Fruit fly (Drosophila melanogaster): ENCODE results near the gene Drsl1.

The Drsl1 gene

DNA sequence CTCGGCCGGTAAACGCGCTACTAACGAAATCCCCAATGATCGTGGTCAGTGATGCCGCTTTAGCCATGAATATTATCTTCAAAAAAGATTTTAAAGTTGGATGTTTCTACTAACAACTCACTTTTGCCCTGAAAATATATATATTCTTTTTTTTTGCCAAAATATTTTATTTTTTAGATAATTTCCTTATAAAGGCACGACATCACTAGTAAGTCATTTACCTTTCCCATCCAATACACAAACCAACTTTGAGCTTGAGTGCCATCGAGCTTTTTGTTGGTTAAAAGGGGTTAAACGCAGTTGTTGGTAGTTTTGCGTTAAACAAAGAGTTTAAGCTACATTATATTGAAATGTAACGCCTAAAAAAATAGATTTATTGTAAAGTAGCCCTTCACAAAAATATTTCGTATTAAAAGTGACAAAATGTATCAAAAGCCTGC lies 32.5 kb downstream of the Drsl1 start, which contains the start of gene CG14968:
Gene CG14968 (minus strand): TSS at position 26 of the 440 bp plus-strand sequence.
- TF ChIP-seq CG11617 (GFP tag; optimal IDR thresholded peaks at IDR 0.05) (peak; percentile 89), Clk (GFP tag; optimal IDR thresholded peaks at IDR 0.05) (peak; percentile 86), cic (GFP tag; optimal IDR thresholded peaks at IDR 0.05) (peak; percentile 40), CG12768 (GFP tag; optimal IDR thresholded peaks at IDR 0.05) (peak; percentile 92), CG7101 (tag; optimal IDR thresholded peaks at IDR 0.05) (peak; percentile 94), kay (GFP tag; ENCODE audit: borderline replicate concordance) (peak; percentile 94), bab1 (GFP tag; optimal IDR thresholded peaks at IDR 0.05) (peak; percentile 96), CG5204 (GFP tag; optimal IDR thresholded peaks at IDR 0.05) (peak; percentile 85), Hr96 (GFP tag; optimal IDR thresholded peaks at IDR 0.05) (peak; percentile 80), tj (GFP tag; optimal IDR thresholded peaks at IDR 0.05) (peak; percentile 56), cnc (optimal IDR thresholded peaks at IDR 0.05) (no peak), toe (GFP tag; optimal IDR thresholded peaks at IDR 0.05) (peak; percentile 81), Mnt (GFP tag; optimal IDR thresholded peaks at IDR 0.05) (peak; percentile 62), pad (GFP tag; optimal IDR thresholded peaks at IDR 0.05) (peak; percentile 70), Crg-1 (GFP tag; optimal IDR thresholded peaks at IDR 0.05) (peak; percentile 85), ovo (GFP tag; optimal IDR thresholded peaks at IDR 0.05) (peak; percentile 65), CG7045 (GFP tag; optimal IDR thresholded peaks at IDR 0.05) (peak; percentile 90), CG1620 (GFP tag; optimal IDR thresholded peaks at IDR 0.05) (peak; percentile 80), CG33017 (tag; optimal IDR thresholded peaks at IDR 0.05) (peak; percentile 93), CG14711 (tag; optimal IDR thresholded peaks at IDR 0.05) (peak; percentile 93)

dm6 chr3L:3301171-3301738 lies 34.3 kb downstream of the Drsl1 start:
- TF ChIP-seq cnc (optimal IDR thresholded peaks at IDR 0.05) = no peak
- peak; percentile 72 for TF ChIP-seq CG7101 (tag; optimal IDR thresholded peaks at IDR 0.05)
- peak; percentile 78 for TF ChIP-seq CG11617 (GFP tag; optimal IDR thresholded peaks at IDR 0.05)
- TF ChIP-seq Mnt (GFP tag; optimal IDR thresholded peaks at IDR 0.05) = peak; percentile 22
- TF ChIP-seq bab1 (GFP tag; optimal IDR thresholded peaks at IDR 0.05) = peak; percentile 0
- peak; percentile 78 for TF ChIP-seq kay (GFP tag; ENCODE audit: borderline replicate concordance)
- TF ChIP-seq Crg-1 (GFP tag; optimal IDR thresholded peaks at IDR 0.05) = peak; percentile 12
- peak; percentile 69 for TF ChIP-seq Hr96 (GFP tag; optimal IDR thresholded peaks at IDR 0.05)
- peak; percentile 57 for TF ChIP-seq toe (GFP tag; optimal IDR thresholded peaks at IDR 0.05)
- TF ChIP-seq tj (GFP tag; optimal IDR thresholded peaks at IDR 0.05) = peak; percentile 56
- peak; percentile 59 for TF ChIP-seq cic (GFP tag; optimal IDR thresholded peaks at IDR 0.05)
- peak; percentile 7 for TF ChIP-seq pad (GFP tag; optimal IDR thresholded peaks at IDR 0.05)
- TF ChIP-seq CG14711 (tag; optimal IDR thresholded peaks at IDR 0.05) = peak; percentile 69
- TF ChIP-seq ovo (GFP tag; optimal IDR thresholded peaks at IDR 0.05) = no peak
- TF ChIP-seq CG7045 (GFP tag; optimal IDR thresholded peaks at IDR 0.05) = peak; percentile 82
- TF ChIP-seq CG33017 (tag; optimal IDR thresholded peaks at IDR 0.05) = peak; percentile 80
- TF ChIP-seq CG1620 (GFP tag; optimal IDR thresholded peaks at IDR 0.05) = no peak
- peak; percentile 71 for TF ChIP-seq CG5204 (GFP tag; optimal IDR thresholded peaks at IDR 0.05)
- peak; percentile 23 for TF ChIP-seq Clk (GFP tag; optimal IDR thresholded peaks at IDR 0.05)
- peak; percentile 49 for TF ChIP-seq CG12768 (GFP tag; optimal IDR thresholded peaks at IDR 0.05)

- TF ChIP-seq toe (GFP tag; optimal IDR thresholded peaks at IDR 0.05) = no peak
- TF ChIP-seq CG14711 (tag; optimal IDR thresholded peaks at IDR 0.05) = no peak
- no peak for TF ChIP-seq CG5204 (GFP tag; optimal IDR thresholded peaks at IDR 0.05)
- no peak for TF ChIP-seq CG7101 (tag; optimal IDR thresholded peaks at IDR 0.05)
- TF ChIP-seq bab1 (GFP tag; optimal IDR thresholded peaks at IDR 0.05) = no peak
- no peak for TF ChIP-seq tj (GFP tag; optimal IDR thresholded peaks at IDR 0.05)
- TF ChIP-seq Hr96 (GFP tag; optimal IDR thresholded peaks at IDR 0.05) = no peak
- TF ChIP-seq CG7045 (GFP tag; optimal IDR thresholded peaks at IDR 0.05) = no peak
- no peak for TF ChIP-seq cnc (optimal IDR thresholded peaks at IDR 0.05)
- no peak for TF ChIP-seq Crg-1 (GFP tag; optimal IDR thresholded peaks at IDR 0.05)
These were observed 35.2 kb downstream of the Drsl1 start for dm6 chr3L:3300345-3300744.

DNA sequence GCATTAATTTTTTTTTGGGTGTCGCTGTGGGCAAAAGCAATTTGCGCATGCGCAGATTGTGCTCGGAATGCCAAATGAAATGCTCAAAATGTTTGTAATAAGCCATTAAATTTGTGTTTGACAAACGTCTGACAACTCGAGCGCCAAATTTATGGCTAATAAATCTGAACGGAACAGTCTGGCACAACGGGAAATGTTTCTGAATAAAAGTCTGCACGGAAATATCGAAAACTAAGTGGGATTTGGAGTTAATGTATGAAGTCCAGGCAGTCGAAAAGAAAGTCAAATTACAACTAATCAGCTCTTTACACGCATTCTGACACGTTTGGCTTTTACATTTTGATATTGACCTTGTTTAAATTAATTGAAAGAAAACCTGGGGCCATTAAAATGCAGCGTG lies 44.4 kb downstream of the Drsl1 start, which contains the start of gene CG12009:
Gene CG12009 (plus strand): TSS at position 301 of the 400 bp plus-strand sequence.
- TF ChIP-seq Mnt (GFP tag; optimal IDR thresholded peaks at IDR 0.05) = no peak
- no peak for TF ChIP-seq CG7101 (tag; optimal IDR thresholded peaks at IDR 0.05)
- TF ChIP-seq ovo (GFP tag; optimal IDR thresholded peaks at IDR 0.05) = no peak
- TF ChIP-seq CG33017 (tag; optimal IDR thresholded peaks at IDR 0.05) = no peak
- TF ChIP-seq cic (GFP tag; optimal IDR thresholded peaks at IDR 0.05) = no peak
- TF ChIP-seq Crg-1 (GFP tag; optimal IDR thresholded peaks at IDR 0.05) = no peak
- no peak for TF ChIP-seq bab1 (GFP tag; optimal IDR thresholded peaks at IDR 0.05)
- no peak for TF ChIP-seq kay (GFP tag; ENCODE audit: borderline replicate concordance)
- no peak for TF ChIP-seq cnc (optimal IDR thresholded peaks at IDR 0.05)

DNA sequence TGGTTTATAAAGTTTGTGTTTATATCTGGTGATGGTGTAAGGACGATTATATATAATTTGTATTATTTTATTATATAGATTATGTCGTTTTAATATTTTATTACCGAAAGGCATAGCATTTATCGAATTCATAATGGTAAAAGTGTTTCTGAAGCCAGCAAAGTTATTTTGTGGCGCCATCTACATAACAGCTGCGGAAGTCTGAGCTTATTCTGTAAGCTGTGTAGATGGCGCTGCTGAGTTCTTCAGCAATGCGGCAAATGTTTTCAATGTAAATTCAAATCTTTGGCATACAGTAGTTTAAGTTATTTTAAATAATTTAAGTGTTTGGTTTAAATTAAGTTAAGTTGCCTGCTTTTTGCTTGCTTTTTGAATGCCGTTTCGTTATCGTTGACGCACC lies 47.2 kb downstream of the Drsl1 start:
- TF ChIP-seq bab1 (GFP tag; optimal IDR thresholded peaks at IDR 0.05) (no peak), toe (GFP tag; optimal IDR thresholded peaks at IDR 0.05) (no peak), Crg-1 (GFP tag; optimal IDR thresholded peaks at IDR 0.05) (no peak), kay (GFP tag; ENCODE audit: borderline replicate concordance) (peak; percentile 39)

All from whole organism, adult.